Worm (Caenorhabditis elegans): ENCODE measurements around the gene syg-2.
A peak's percentile ranks its signal among the peaks of the same experiment; 100 is the strongest.

The syg-2 gene

DNA sequence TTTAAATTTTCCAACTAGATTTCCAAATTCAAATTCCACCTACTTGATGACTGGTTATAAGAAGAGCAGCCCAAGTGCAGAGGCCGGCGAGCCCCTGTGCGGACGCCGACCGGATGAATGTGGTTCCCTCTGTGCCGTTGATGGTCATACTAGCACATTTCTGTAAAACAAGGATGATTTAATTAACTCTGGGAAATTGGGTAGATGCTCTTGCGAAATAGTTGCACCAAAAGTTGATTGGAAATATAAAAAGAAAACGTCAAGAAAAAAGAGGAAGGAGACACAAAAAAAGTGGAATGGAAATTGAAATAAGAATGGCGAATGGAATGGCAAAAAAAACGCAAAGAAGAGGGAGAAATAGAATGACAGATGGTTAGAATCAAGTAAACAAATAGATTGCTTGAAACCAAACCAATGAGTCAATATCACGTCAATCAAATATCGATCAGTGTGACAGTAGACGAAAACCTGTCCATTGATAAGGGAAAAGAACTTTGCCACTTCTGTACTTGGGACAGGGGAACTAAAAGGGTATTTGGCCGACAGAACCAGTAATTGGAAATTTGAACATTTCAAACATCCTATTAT is 52.0 kb downstream of the syg-2 start, which contains the start of gene tmem-184 (continued):
- TF ChIP-seq cebp-2 (GFP tag; IDR thresholded peaks at IDR 0.05) (no peak), aptf-2 (GFP tag; conservative IDR thresholded peaks at IDR 0.05) (no peak), hsf-1 (GFP tag; IDR thresholded peaks at IDR 0.05) (no peak), rpc-1 (optimal IDR thresholded peaks at IDR 0.05) (no peak), rpc-1 (tag; optimal IDR thresholded peaks at IDR 0.05) (no peak), D2030.7 (GFP tag; IDR thresholded peaks at IDR 0.05) (no peak), ztf-26 (tag; optimal IDR thresholded peaks at IDR 0.05) (no peak), let-607 (tag; optimal IDR thresholded peaks at IDR 0.05) (peak; percentile 79 to 86), F49E8.2 (tag; optimal IDR thresholded peaks at IDR 0.05; ENCODE audit: insufficient read depth) (no peak), tbx-9 (tag; optimal IDR thresholded peaks at IDR 0.05; ENCODE audit: borderline replicate concordance) (no peak), B0019.2 (GFP tag; conservative IDR thresholded peaks at IDR 0.05) (no peak), madf-6 (GFP tag; IDR thresholded peaks at IDR 0.05) (no peak), ztf-25 (GFP tag; IDR thresholded peaks at IDR 0.05) (no peak), nhr-80 (tag; optimal IDR thresholded peaks at IDR 0.05) (peak; percentile 96), egl-44 (GFP tag; IDR thresholded peaks at IDR 0.05) (no peak), ZK185.1 (tag; optimal IDR thresholded peaks at IDR 0.05; ENCODE audit: poor library complexity, severe bottlenecking) (peak; percentile 45), sea-2 (GFP tag; IDR thresholded peaks at IDR 0.05) (no peak), madf-10 (tag; optimal IDR thresholded peaks at IDR 0.05) (no peak), zim-3 (tag; optimal IDR thresholded peaks at IDR 0.05) (no peak), akir-1 (GFP tag; optimal IDR thresholded peaks at IDR 0.05) (no peak), hmg-20 (GFP tag; IDR thresholded peaks at IDR 0.05) (no peak), F55B11.4 (tag; optimal IDR thresholded peaks at IDR 0.05; ENCODE audit: borderline replicate concordance, insufficient read depth) (no peak), cebp-1 (GFP tag; IDR thresholded peaks at IDR 0.05) (peak; percentile 83), cebp-1 (tag; optimal IDR thresholded peaks at IDR 0.05) (peak; percentile 93), lir-1 (GFP tag; conservative IDR thresholded peaks at IDR 0.05) (no peak), him-1 (tag; optimal IDR thresholded peaks at IDR 0.05) (no peak), F57A8.1 (GFP tag; optimal IDR thresholded peaks at IDR 0.05) (no peak), F37B4.10 (GFP tag; IDR thresholded peaks at IDR 0.05) (no peak), B0035.1 (tag; optimal IDR thresholded peaks at IDR 0.05) (no peak), nfya-1 (tag; optimal IDR thresholded peaks at IDR 0.05; ENCODE audit: borderline replicate concordance, insufficient read depth) (no peak), ztf-6 (GFP tag; IDR thresholded peaks at IDR 0.05) (no peak), mcd-1 (GFP tag; IDR thresholded peaks at IDR 0.05) (peak; percentile 19; the same call in 1 of the 2 replicates), F23B12.7 (tag; optimal IDR thresholded peaks at IDR 0.05; ENCODE audit: insufficient read depth) (no peak), C17E4.6 (GFP tag; IDR thresholded peaks at IDR 0.05) (no peak), atf-7 (tag; optimal IDR thresholded peaks at IDR 0.05) (peak; percentile 67), K11D2.4 (GFP tag; IDR thresholded peaks at IDR 0.05) (no peak), nhr-27 (tag; optimal IDR thresholded peaks at IDR 0.05) (no peak), mes-4 (tag; optimal IDR thresholded peaks at IDR 0.05) (no peak), snpc-4 (GFP tag; optimal IDR thresholded peaks at IDR 0.05) (no peak), snpc-4 (tag; optimal IDR thresholded peaks at IDR 0.05) (peak in 2 of 4 experiments; percentile 14 to 41), egl-18 (GFP tag; IDR thresholded peaks at IDR 0.05) (no peak), hrde-1 (tag; optimal IDR thresholded peaks at IDR 0.05; ENCODE audit: borderline replicate concordance) (no peak), ztf-3 (GFP tag; optimal IDR thresholded peaks at IDR 0.05) (no peak), rcor-1 (GFP tag; IDR thresholded peaks at IDR 0.05) (no peak), Y95B8A.8 (GFP tag; IDR thresholded peaks at IDR 0.05) (no peak), hmg-1.2 (GFP tag; IDR thresholded peaks at IDR 0.05) (no peak), T26A5.8 (tag; optimal IDR thresholded peaks at IDR 0.05) (no peak), fkh-3 (tag; optimal IDR thresholded peaks at IDR 0.05) (no peak), somi-1 (GFP tag; optimal IDR thresholded peaks at IDR 0.05) (no peak)

Data from whole organism, young adult.